Worm (Caenorhabditis elegans) whole organism, L1 larva: ENCODE results near the gene C32H11.3.

Experiments
- aly-2 ChIP-seq: fragments of 150-350 bp; optimal IDR thresholded peaks from 2 replicates; lab custom pipeline; 2014; ENCODE audit warnings: missing biosample characterization, missing genetic modification characterization
- blmp-1 ChIP-seq: fragments of 150-350 bp; optimal IDR thresholded peaks from 2 replicates; lab custom pipeline; 2014; ENCODE audit warnings: missing biosample characterization, missing genetic modification characterization
- lin-13 ChIP-seq: fragments of 150-350 bp; optimal IDR thresholded peaks from 2 replicates; lab custom pipeline; 2014; ENCODE audit warnings: missing biosample characterization, missing genetic modification reagents, missing genetic modification characterization

- TF ChIP-seq lin-13 (GFP tag; lab: Kevin White, UChicago): no peak
- TF ChIP-seq blmp-1: no peak
- TF ChIP-seq aly-2 (tag; lab: Kevin White, UChicago): no peak
Measured at ce11 chrIV:12900267-12900666, 18.1 kb upstream of the C32H11.3 start, which contains the start of gene K08D8.10.
